Worm (Caenorhabditis elegans): Measurements from ENCODE around the gene srz-72.

DNA sequence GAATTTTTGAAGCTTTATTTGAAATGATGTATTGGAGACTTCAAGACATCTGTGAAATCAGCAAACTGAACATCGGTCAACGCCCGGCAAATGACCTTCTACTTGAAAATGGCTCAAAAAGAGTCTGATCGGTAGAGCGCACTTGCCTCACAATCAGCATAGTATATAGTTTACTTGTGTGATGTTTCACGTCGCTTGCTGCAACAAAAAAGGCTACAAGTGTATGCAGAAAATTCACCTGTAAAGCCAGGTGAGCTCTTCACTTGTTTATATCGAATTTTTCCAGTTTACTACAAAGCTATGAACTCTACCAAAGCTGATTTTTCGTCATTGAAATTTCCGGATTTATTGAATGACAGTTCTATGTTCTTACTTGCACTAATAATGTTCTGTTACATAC is 33.6 kb downstream of the srz-72 start, which contains the start of gene srz-71:
- TF ChIP-seq R02D3.7 (tag; optimal IDR thresholded peaks at IDR 0.05): no peak
- TF ChIP-seq mdl-1 (tag; optimal IDR thresholded peaks at IDR 0.05): no peak
- no peak for TF ChIP-seq daf-12 (tag; optimal IDR thresholded peaks at IDR 0.05)
- no peak for TF ChIP-seq pha-4 (GFP tag; IDR thresholded peaks at IDR 0.05)
- TF ChIP-seq pha-4 (tag; optimal IDR thresholded peaks at IDR 0.05): no peak
- TF ChIP-seq dve-1 (tag; optimal IDR thresholded peaks at IDR 0.05; ENCODE audit: insufficient read depth): no peak
- no peak for TF ChIP-seq aly-2 (tag; optimal IDR thresholded peaks at IDR 0.05)
- no peak for TF ChIP-seq unc-130 (GFP tag; optimal IDR thresholded peaks at IDR 0.05)
- no peak for TF ChIP-seq ama-1 (optimal IDR thresholded peaks at IDR 0.05)
